Fruit fly (Drosophila melanogaster) whole organism, adult: ENCODE data around the gene CG16953.

Source experiments
- CG14711 ChIP-seq: fragments of 200-800 bp; sonication (Bioruptor generic); optimal IDR thresholded peaks from 2 replicates; lab custom pipeline; 2018; ENCODE audit warnings: missing biosample characterization, mild to moderate bottlenecking, missing genetic modification characterization, moderate library complexity
- CG1620 ChIP-seq: fragments of 200-800 bp; sonication (Bioruptor generic); optimal IDR thresholded peaks from 2 replicates; lab custom pipeline; 2016; ENCODE audit warnings: missing biosample characterization, missing genetic modification characterization
- CG33017 ChIP-seq: fragments of 200-800 bp; sonication (Bioruptor generic); optimal IDR thresholded peaks from 2 replicates; lab custom pipeline; 2018; ENCODE audit warnings: missing biosample characterization, mild to moderate bottlenecking, missing genetic modification characterization, moderate library complexity
- CG5204 ChIP-seq: fragments of 200-800 bp; sonication (Bioruptor generic); optimal IDR thresholded peaks from 2 replicates; lab custom pipeline; 2016; ENCODE audit warnings: missing biosample characterization, missing genetic modification characterization
- CG7101 ChIP-seq: fragments of 200-800 bp; sonication (Bioruptor generic); optimal IDR thresholded peaks from 2 replicates; lab custom pipeline; 2018; ENCODE audit warnings: missing biosample characterization, mild to moderate bottlenecking, missing genetic modification characterization, moderate library complexity
- Hr96 ChIP-seq: fragments of 200-800 bp; sonication (Bioruptor generic); optimal IDR thresholded peaks from 2 replicates; lab custom pipeline; 2016; ENCODE audit warnings: missing biosample characterization, missing genetic modification characterization
- bab1 ChIP-seq: fragments of 200-800 bp; sonication (Bioruptor generic); optimal IDR thresholded peaks from 3 replicates; lab custom pipeline; 2019; ENCODE audit warnings: missing biosample characterization, mild to moderate bottlenecking, missing genetic modification characterization, moderate library complexity
- cic ChIP-seq: fragments of 200-800 bp; sonication (Bioruptor generic); optimal IDR thresholded peaks from 2 replicates; lab custom pipeline; 2017; ENCODE audit warnings: missing biosample characterization, mild to moderate bottlenecking, missing genetic modification characterization, moderate library complexity
- kay ChIP-seq: fragments of 200-800 bp; sonication (Bioruptor generic); peaks from one replicate; lab custom pipeline; 2016; ENCODE audit warnings: missing biosample characterization, missing genetic modification characterization, borderline replicate concordance
- ovo ChIP-seq: fragments of 200-800 bp; sonication (Bioruptor generic); optimal IDR thresholded peaks from 2 replicates; lab custom pipeline; 2016; ENCODE audit warnings: missing biosample characterization, missing genetic modification characterization
- tj ChIP-seq: fragments of 200-800 bp; sonication (Bioruptor generic); optimal IDR thresholded peaks from 3 replicates; lab custom pipeline; 2017; ENCODE audit warnings: missing biosample characterization, mild to moderate bottlenecking, missing genetic modification characterization, moderate library complexity
- toe ChIP-seq: fragments of 200-800 bp; sonication (Bioruptor generic); optimal IDR thresholded peaks from 2 replicates; lab custom pipeline; 2016; ENCODE audit warnings: missing biosample characterization, missing genetic modification characterization

dm6 chr3R:20605078-20605477 lies 19.4 kb upstream of the CG16953 start:
- TF ChIP-seq ovo (GFP tag; lab: Kevin White, UChicago) (no peak), tj (GFP tag; lab: Kevin White, UChicago) (no peak), kay (GFP tag; lab: Kevin White, UChicago) (no peak), bab1 (GFP tag; lab: Kevin White, UChicago) (no peak), CG5204 (GFP tag; lab: Kevin White, UChicago) (no peak), toe (no peak), CG33017 (no peak), cic (GFP tag; lab: Kevin White, UChicago) (no peak), CG14711 (tag; lab: Kevin White, UChicago) (no peak), Hr96 (no peak), CG1620 (GFP tag; lab: Kevin White, UChicago) (no peak), CG7101 (tag; lab: Kevin White, UChicago) (no peak)
